Worm (Caenorhabditis elegans) whole organism, midembryonic: Measurements from ENCODE around the gene nas-16.

Experiments
- klf-2 ChIP-seq: fragments of 200-800 bp; sonication (Bioruptor generic); conservative IDR thresholded peaks from 2 replicates; pipeline ENCODE4 v1.3.6; 2022; ENCODE audit warnings: missing genetic modification reagents, missing genetic modification characterization, missing compliant biosample characterization
- ztf-23 ChIP-seq: fragments of 200-800 bp; sonication (Bioruptor generic); IDR thresholded peaks from 2 replicates; pipeline ENCODE4 v1.3.6; 2022; ENCODE audit warnings: missing genetic modification reagents, missing genetic modification characterization, missing compliant biosample characterization

ce11 chrV:11402610-11403009, 10.5 kb downstream of the nas-16 start, which contains the start of gene nas-19:
- TF ChIP-seq ztf-23 (GFP tag; lab: Robert Waterston, UW) (no peak), klf-2 (no peak)
